Fruit fly (Drosophila melanogaster) whole organism, embryonic: ENCODE data around the gene Or7a.
A peak's percentile ranks its signal among the peaks of the same experiment; 100 is the strongest.

ENCODE experiments used
- Abd-B ChIP-seq: fragments of 200-800 bp; sonication (Bioruptor generic); optimal IDR thresholded peaks from 2 replicates; lab custom pipeline; 2018; ENCODE audit warnings: missing biosample characterization, mild to moderate bottlenecking, missing genetic modification characterization, moderate library complexity
- Antp ChIP-seq: fragments of 200-800 bp; sonication (Bioruptor generic); optimal IDR thresholded peaks from 3 replicates; lab custom pipeline; 2016; ENCODE audit warnings: missing biosample characterization, missing genetic modification characterization
- Awh ChIP-seq: fragments of 200-800 bp; sonication (Bioruptor generic); IDR thresholded peaks from 2 replicates; pipeline ENCODE4, ENCODE4 v1.3.6; 2022; ENCODE audit warnings: missing biosample characterization, missing genetic modification characterization
- B-H2 ChIP-seq: fragments of 200-800 bp; sonication (Bioruptor generic); optimal IDR thresholded peaks from 2 replicates; lab custom pipeline; 2018; ENCODE audit warnings: missing biosample characterization, mild to moderate bottlenecking, missing genetic modification characterization
- CG10366 ChIP-seq: fragments of 200-800 bp; sonication (Bioruptor generic); IDR thresholded peaks from 2 replicates; pipeline ENCODE4 v1.3.6; 2022; ENCODE audit warnings: missing biosample characterization, missing genetic modification characterization
- CG10565 ChIP-seq: fragments of 200-800 bp; sonication (Bioruptor generic); optimal IDR thresholded peaks from 3 replicates; lab custom pipeline; 2016; ENCODE audit warnings: missing biosample characterization, mild to moderate bottlenecking, missing genetic modification characterization
- CG10959 ChIP-seq: fragments of 200-800 bp; sonication (Bioruptor generic); IDR thresholded peaks from 2 replicates; pipeline ENCODE4 v1.3.6; 2022; ENCODE audit warnings: missing biosample characterization, missing genetic modification characterization
- CG13296 ChIP-seq: fragments of 200-800 bp; sonication (Bioruptor generic); optimal IDR thresholded peaks from 3 replicates; lab custom pipeline; 2018; ENCODE audit warnings: missing biosample characterization, mild to moderate bottlenecking, missing genetic modification characterization
- CG1647 ChIP-seq: fragments of 200-800 bp; sonication (Bioruptor generic); optimal IDR thresholded peaks from 3 replicates; lab custom pipeline; 2016; ENCODE audit warnings: missing biosample characterization, missing genetic modification characterization
- CG17829 ChIP-seq: fragments of 200-800 bp; optimal IDR thresholded peaks from 2 replicates; lab custom pipeline; 2019; ENCODE audit warnings: missing biosample characterization, mild to moderate bottlenecking, missing genetic modification characterization, moderate library complexity
- CG18476 ChIP-seq: fragments of 200-800 bp; sonication (Bioruptor generic); optimal IDR thresholded peaks from 2 replicates; lab custom pipeline; 2016; ENCODE audit warnings: missing biosample characterization, mild to moderate bottlenecking, missing genetic modification characterization
- CG30020 ChIP-seq: fragments of 200-800 bp; optimal IDR thresholded peaks from 2 replicates; lab custom pipeline; 2019; ENCODE audit warnings: missing biosample characterization, mild to moderate bottlenecking, missing genetic modification characterization, moderate library complexity
- CG33557 ChIP-seq: fragments of 200-800 bp; sonication (Bioruptor generic); optimal IDR thresholded peaks from 2 replicates; lab custom pipeline; 2019; ENCODE audit warnings: missing biosample characterization, mild to moderate bottlenecking, missing genetic modification characterization, moderate library complexity
- CG42726 ChIP-seq: fragments of 200-800 bp; sonication (Bioruptor generic); IDR thresholded peaks from 2 replicates; pipeline ENCODE4 v1.3.6; 2022; ENCODE audit warnings: missing biosample characterization, missing genetic modification characterization; ENCODE audit not compliant: partially characterized antibody
- CG4424 ChIP-seq: fragments of 200-800 bp; sonication (Bioruptor generic); optimal IDR thresholded peaks from 3 replicates; lab custom pipeline; 2016; ENCODE audit warnings: missing biosample characterization, missing genetic modification characterization
- CG4730 ChIP-seq: fragments of 200-800 bp; sonication (Bioruptor generic); IDR thresholded peaks from 2 replicates; pipeline ENCODE4 v1.3.6; 2022; ENCODE audit warnings: missing biosample characterization, missing genetic modification characterization
- CG4854 ChIP-seq: fragments of 200-800 bp; sonication (Bioruptor generic); optimal IDR thresholded peaks from 2 replicates; lab custom pipeline; 2016; ENCODE audit warnings: missing biosample characterization, missing genetic modification characterization, inconsistent platforms
- CG5953 ChIP-seq: fragments of 200-800 bp; sonication (Bioruptor generic); IDR thresholded peaks from 2 replicates; pipeline ENCODE4 v1.3.6; 2022; ENCODE audit warnings: missing biosample characterization, missing genetic modification characterization
- CG6254 ChIP-seq: fragments of 200-800 bp; sonication (Bioruptor generic); optimal IDR thresholded peaks from 3 replicates; lab custom pipeline; 2017; ENCODE audit warnings: mild to moderate bottlenecking, missing biosample characterization, missing genetic modification reagents, missing genetic modification characterization
- CG7839 ChIP-seq: fragments of 200-800 bp; sonication (Bioruptor generic); optimal IDR thresholded peaks from 3 replicates; lab custom pipeline; 2018; ENCODE audit warnings: missing biosample characterization, mild to moderate bottlenecking, missing genetic modification characterization, moderate library complexity
- CG8359 ChIP-seq: fragments of 200-800 bp; sonication (Bioruptor generic); optimal IDR thresholded peaks from 2 replicates; lab custom pipeline; 2017; ENCODE audit warnings: missing biosample characterization, mild to moderate bottlenecking, missing genetic modification characterization, borderline replicate concordance
- CG8478 ChIP-seq: fragments of >200 bp; optimal IDR thresholded peaks from 2 replicates; lab custom pipeline; 2018
- CG9797 ChIP-seq: fragments of 200-800 bp; sonication (Bioruptor generic); optimal IDR thresholded peaks from 3 replicates; lab custom pipeline; 2018; ENCODE audit warnings: missing biosample characterization, mild to moderate bottlenecking, missing genetic modification characterization
- D ChIP-seq, 2 experiments: fragments of 200-800 bp in 1 of 2; fragments of >200 bp in 1 of 2; sonication (Bioruptor generic) in 1 of 2; optimal IDR thresholded peaks; 2 replicates in 1 of 2; 3 replicates in 1 of 2; lab custom pipeline; 2017; ENCODE audit warnings: mild to moderate bottlenecking in 1 of 2, missing biosample characterization in 1 of 2, missing genetic modification characterization in 1 of 2, missing genetic modification reagents in 1 of 2
- Dfd ChIP-seq, 2 experiments: fragments of >200 bp; optimal IDR thresholded peaks; 2 replicates each; lab custom pipeline; 2017; ENCODE audit warnings: missing biosample characterization in 2 of 2, missing genetic modification characterization in 2 of 2
- HmgD ChIP-seq: fragments of 200-800 bp; sonication (Bioruptor generic); optimal IDR thresholded peaks from 3 replicates; lab custom pipeline; 2016; ENCODE audit warnings: missing biosample characterization, missing genetic modification characterization
- Hr39 ChIP-seq: fragments of >200 bp; optimal IDR thresholded peaks from 2 replicates; lab custom pipeline; 2017
- Kr ChIP-seq: fragments of 200-800 bp; sonication (Bioruptor generic); optimal IDR thresholded peaks from 2 replicates; lab custom pipeline; 2017; ENCODE audit warnings: missing biosample characterization, mild to moderate bottlenecking, missing genetic modification characterization
- Lim3 ChIP-seq: fragments of 200-800 bp; sonication (Bioruptor generic); IDR thresholded peaks from 2 replicates; pipeline ENCODE4 v1.3.6; 2022; ENCODE audit warnings: missing biosample characterization, missing genetic modification characterization
- Ptx1 ChIP-seq: fragments of 200-800 bp; sonication (Bioruptor generic); IDR thresholded peaks from 2 replicates; pipeline ENCODE4 v1.3.6; 2022; ENCODE audit warnings: missing biosample characterization, missing genetic modification characterization
- Ravus ChIP-seq: fragments of 200-800 bp; sonication (Bioruptor generic); IDR thresholded peaks from 2 replicates; pipeline ENCODE4 v1.3.6; 2022; ENCODE audit warnings: missing biosample characterization, missing genetic modification characterization
- Vsx1 ChIP-seq: fragments of 200-800 bp; sonication (Bioruptor generic); optimal IDR thresholded peaks from 2 replicates; lab custom pipeline; 2017; ENCODE audit warnings: missing biosample characterization, mild to moderate bottlenecking, missing genetic modification characterization, missing genetic modification reagents
- amos ChIP-seq: fragments of 200-800 bp; sonication (Bioruptor generic); IDR thresholded peaks from 2 replicates; pipeline ENCODE4 v1.3.6; 2022; ENCODE audit warnings: missing biosample characterization, missing genetic modification characterization; ENCODE audit not compliant: partially characterized antibody
- caup ChIP-seq: fragments of 200-800 bp; sonication (Bioruptor generic); optimal IDR thresholded peaks from 3 replicates; lab custom pipeline; 2017; ENCODE audit warnings: missing biosample characterization, mild to moderate bottlenecking, missing genetic modification characterization, moderate library complexity; ENCODE audit not compliant: severe bottlenecking
- crc ChIP-seq: fragments of 200-800 bp; sonication (Bioruptor generic); optimal IDR thresholded peaks from 2 replicates; lab custom pipeline; 2016; ENCODE audit warnings: missing biosample characterization, missing genetic modification characterization
- emc ChIP-seq: fragments of 200-800 bp; sonication (Bioruptor generic); optimal IDR thresholded peaks from 2 replicates; lab custom pipeline; 2016; ENCODE audit warnings: missing biosample characterization, missing genetic modification characterization
- gcm ChIP-seq: fragments of 200-800 bp; sonication (Bioruptor generic); optimal IDR thresholded peaks from 2 replicates; lab custom pipeline; 2019; ENCODE audit warnings: missing biosample characterization, mild to moderate bottlenecking, missing genetic modification characterization, moderate library complexity
- gcm2 ChIP-seq: fragments of 200-800 bp; sonication (Bioruptor generic); optimal IDR thresholded peaks from 2 replicates; lab custom pipeline; 2016; ENCODE audit warnings: missing biosample characterization, missing genetic modification characterization
- lov ChIP-seq, 2 experiments: fragments of 200-800 bp in 1 of 2; fragments of >200 bp in 1 of 2; sonication (Bioruptor generic) in 1 of 2; IDR thresholded peaks in 1 of 2; optimal IDR thresholded peaks in 1 of 2; 2 replicates in 1 of 2; 3 replicates in 1 of 2; pipeline versions ENCODE4 v1.3.6 to Lab custom; 2017 to 2022; ENCODE audit warnings: missing biosample characterization in 1 of 2, missing genetic modification characterization in 1 of 2
- nerfin-1 ChIP-seq: fragments of 200-800 bp; sonication (Bioruptor generic); optimal IDR thresholded peaks from 3 replicates; lab custom pipeline; 2019; ENCODE audit warnings: missing biosample characterization, mild to moderate bottlenecking, missing genetic modification characterization, moderate library complexity
- pb ChIP-seq: fragments of 200-800 bp; sonication (Bioruptor generic); optimal IDR thresholded peaks from 3 replicates; lab custom pipeline; 2016; ENCODE audit warnings: missing biosample characterization, missing genetic modification characterization
- peb ChIP-seq: fragments of 200-800 bp; sonication (Bioruptor generic); IDR thresholded peaks from 2 replicates; pipeline ENCODE4 v1.3.6; 2022; ENCODE audit warnings: missing biosample characterization, missing genetic modification characterization
- pfk ChIP-seq: fragments of 200-800 bp; sonication (Bioruptor generic); optimal IDR thresholded peaks from 2 replicates; lab custom pipeline; 2018; ENCODE audit warnings: missing biosample characterization, mild to moderate bottlenecking, missing genetic modification characterization, moderate library complexity
- pros ChIP-seq: fragments of 200-800 bp; sonication (Bioruptor generic); optimal IDR thresholded peaks from 3 replicates; lab custom pipeline; 2019; ENCODE audit warnings: missing biosample characterization, mild to moderate bottlenecking, missing genetic modification characterization, moderate library complexity
- repo ChIP-seq: fragments of 200-800 bp; sonication (Bioruptor generic); optimal IDR thresholded peaks from 2 replicates; lab custom pipeline; 2016; ENCODE audit warnings: missing biosample characterization, missing genetic modification characterization
- sd ChIP-seq: fragments of 200-800 bp; sonication (Bioruptor generic); optimal IDR thresholded peaks from 3 replicates; lab custom pipeline; 2018; ENCODE audit warnings: missing biosample characterization, mild to moderate bottlenecking, missing genetic modification characterization, moderate library complexity
- sob ChIP-seq: fragments of 200-800 bp; sonication (Bioruptor generic); IDR thresholded peaks from 2 replicates; pipeline ENCODE4 v1.3.6; 2022; ENCODE audit warnings: missing biosample characterization, missing genetic modification characterization
- stc ChIP-seq: fragments of 200-800 bp; sonication (Bioruptor generic); IDR thresholded peaks from 2 replicates; pipeline ENCODE4 v1.3.6; 2022; ENCODE audit warnings: missing biosample characterization, missing genetic modification characterization
- trem ChIP-seq: fragments of 200-800 bp; optimal IDR thresholded peaks from 3 replicates; lab custom pipeline; 2019; ENCODE audit warnings: missing biosample characterization, mild to moderate bottlenecking, missing genetic modification characterization, moderate library complexity
- vfl ChIP-seq: fragments of 200-800 bp; sonication (Bioruptor generic); optimal IDR thresholded peaks from 2 replicates; lab custom pipeline; 2016; ENCODE audit warnings: missing biosample characterization, missing genetic modification characterization

Or7a gene

dm6 chrX:8196598-8197228 lies 31.2 kb upstream of the Or7a start (continued):
- TF ChIP-seq CG4424 (GFP tag; lab: Kevin White, UChicago) (peak; percentile 32), crc (GFP tag; lab: Kevin White, UChicago) (no peak), CG10565 (GFP tag; lab: Kevin White, UChicago) (no peak), Ptx1 (peak; percentile 68), CG10366 (GFP tag; lab: Robert Waterston, UW) (peak; percentile 66), CG13296 (no peak), pfk (GFP tag; lab: Kevin White, UChicago) (no peak), Hr39 (lab: Kevin White, UChicago) (no peak), nerfin-1 (tag; lab: Kevin White, UChicago) (no peak), pb (GFP tag; lab: Kevin White, UChicago) (no peak), B-H2 (GFP tag; lab: Kevin White, UChicago) (no peak), HmgD (GFP tag; lab: Kevin White, UChicago) (no peak), CG5953 (GFP tag; lab: Robert Waterston, UW) (peak; percentile 68), sd (tag; lab: Kevin White, UChicago) (peak; percentile 38), Kr (GFP tag; lab: Kevin White, UChicago) (no peak), D (optimal IDR thresholded peaks at IDR 0.05; lab: Kevin White, UChicago) (no peak), D (GFP tag; optimal IDR thresholded peaks at IDR 0.05; lab: Kevin White, UChicago) (no peak), emc (GFP tag; lab: Kevin White, UChicago) (no peak), CG18476 (GFP tag; lab: Kevin White, UChicago) (no peak), gcm (GFP tag; lab: Kevin White, UChicago) (no peak), caup (GFP tag; lab: Kevin White, UChicago) (no peak), CG30020 (no peak), CG7839 (tag; lab: Kevin White, UChicago) (peak; percentile 53), peb (no peak), CG10959 (0 out of 2 replicates have a peak, but pooled peaks have one; percentile 18), CG8359 (GFP tag; lab: Kevin White, UChicago) (no peak), CG4854 (GFP tag; lab: Kevin White, UChicago) (no peak), CG33557 (GFP tag; lab: Kevin White, UChicago) (no peak), CG8478 (no peak), repo (GFP tag; lab: Kevin White, UChicago) (no peak), gcm2 (GFP tag; lab: Kevin White, UChicago) (no peak), trem (tag; lab: Kevin White, UChicago) (no peak), stc (GFP tag; lab: Robert Waterston, UW) (no peak), pros (no peak), Awh (GFP tag; lab: Robert Waterston, UW) (0 out of 2 replicates have a peak, but pooled peaks have one; percentile 53), sob (GFP tag; lab: Robert Waterston, UW) (0 out of 2 replicates have a peak, but pooled peaks have one; percentile 35), CG9797 (no peak), CG6254 (GFP tag; lab: Kevin White, UChicago) (peak; percentile 51), CG1647 (no peak), CG42726 (GFP tag; lab: Robert Waterston, UW) (no peak), Lim3 (no peak), vfl (GFP tag; lab: Kevin White, UChicago) (no peak), amos (GFP tag; lab: Robert Waterston, UW) (no peak), Dfd (GFP tag; optimal IDR thresholded peaks at IDR 0.05; lab: Kevin White, UChicago) (no peak), CG17829 (peak; percentile 20), Abd-B (GFP tag; lab: Kevin White, UChicago) (peak; percentile 17), CG4730 (peak; percentile 61), Antp (GFP tag; lab: Kevin White, UChicago) (no peak), Ravus (GFP tag; lab: Robert Waterston, UW) (no peak), lov (optimal IDR thresholded peaks at IDR 0.05; lab: Kevin White, UChicago) (no peak), lov (GFP tag; IDR thresholded peaks at IDR 0.05; lab: Robert Waterston, UW) (no peak), Vsx1 (GFP tag; lab: Kevin White, UChicago) (no peak)
